Worm (Caenorhabditis elegans) whole organism, L4/young adult: ENCODE results near the gene W02B12.13.

ENCODE experiments used
- W03F9.2 ChIP-seq: fragments of 150-350 bp; optimal IDR thresholded peaks from 2 replicates; lab custom pipeline; 2014; ENCODE audit warnings: missing biosample characterization, missing genetic modification characterization
- dao-5 ChIP-seq: sonication (generic microtip); optimal IDR thresholded peaks from 2 replicates; lab custom pipeline; 2016; ENCODE audit warnings: missing genotype, missing genetic modification characterization, moderate library complexity, missing compliant biosample characterization
- him-1 ChIP-seq: sonication (generic microtip); optimal IDR thresholded peaks from 2 replicates; lab custom pipeline; 2016; ENCODE audit warnings: missing genotype, missing genetic modification reagents, missing genetic modification characterization, missing compliant biosample characterization

DNA sequence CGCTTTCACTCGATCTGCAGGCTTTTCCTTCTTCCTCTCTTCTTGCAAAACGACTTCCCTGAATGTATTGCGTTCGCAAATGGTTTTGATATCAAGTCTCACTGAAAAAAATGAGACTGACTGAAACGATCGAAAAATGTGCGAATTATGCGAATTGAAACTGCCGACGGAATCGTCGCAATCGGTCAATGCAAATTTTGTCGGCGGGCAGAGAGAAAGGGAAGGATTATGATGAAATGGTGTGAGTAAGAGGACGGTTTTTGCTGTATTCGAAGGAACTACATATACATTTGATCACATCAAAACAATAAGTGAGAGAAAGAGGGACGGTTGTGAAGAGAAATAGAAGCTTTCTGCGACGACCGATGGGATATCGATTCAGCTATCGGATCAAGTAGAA, 29.4 kb upstream of the W02B12.13 start, which contains the start of gene C05D12.1:
- TF ChIP-seq W03F9.2 (tag; lab: Kevin White, UChicago) (no peak), him-1 (tag; lab: Kevin White, UChicago) (no peak), dao-5 (no peak)
